Worm (Caenorhabditis elegans): ENCODE results near the gene str-208.

str-208 gene

DNA sequence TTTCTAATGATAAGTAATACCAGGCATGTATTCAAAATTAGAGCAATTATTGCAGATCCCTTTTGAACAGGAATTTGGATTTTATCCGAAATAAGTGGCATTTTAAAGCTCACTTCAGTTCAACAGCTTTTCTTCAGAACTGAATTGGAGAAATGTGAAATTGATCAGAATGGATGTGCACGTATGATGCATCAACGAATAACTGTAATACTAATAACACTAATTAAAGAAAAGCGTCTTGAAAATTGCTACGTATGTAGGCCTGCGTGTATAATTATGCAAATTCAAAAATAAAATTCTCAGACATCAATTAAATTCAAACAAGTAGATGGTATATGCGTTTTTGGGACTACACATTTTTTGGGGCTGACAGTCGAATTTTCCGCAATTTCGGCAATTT is 26.8 kb upstream of the str-208 start, which contains the start of gene str-205:
Gene str-205, minus strand, starts transcription at position 101 of the 400 bp plus-strand sequence.
- TF ChIP-seq elt-1 (tag; optimal IDR thresholded peaks at IDR 0.05; ENCODE audit: borderline replicate concordance, insufficient read depth) (no peak), ceh-39 (tag; optimal IDR thresholded peaks at IDR 0.05) (no peak), ces-1 (GFP tag; optimal IDR thresholded peaks at IDR 0.05) (no peak), lin-13 (tag; optimal IDR thresholded peaks at IDR 0.05) (no peak), nhr-12 (tag; optimal IDR thresholded peaks at IDR 0.05) (no peak), nhr-76 (tag; optimal IDR thresholded peaks at IDR 0.05) (no peak), nhr-2 (tag; optimal IDR thresholded peaks at IDR 0.05) (no peak), ham-2 (GFP tag; optimal IDR thresholded peaks at IDR 0.05) (no peak)

DNA sequence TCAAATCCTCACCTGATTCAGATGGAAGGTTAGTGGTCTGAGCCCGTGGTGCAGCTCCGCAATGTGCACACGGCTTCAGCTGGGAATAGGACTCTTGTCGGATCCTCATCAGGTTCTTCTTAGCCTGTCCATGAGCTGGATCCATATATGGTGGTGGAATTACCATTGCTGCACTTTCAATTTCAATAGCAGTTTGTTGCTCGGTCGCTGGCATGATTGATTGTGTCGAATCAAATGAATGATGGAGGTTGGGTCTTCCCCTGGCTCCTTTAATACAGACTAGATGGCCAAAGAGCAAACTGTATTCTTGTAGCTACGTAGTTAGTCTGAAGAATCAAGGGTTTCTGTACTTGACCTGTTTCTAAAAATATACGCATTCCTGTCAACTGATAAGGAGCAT is 23.8 kb upstream of the str-208 start, which contains the start of gene C02E7.10:
Gene C02E7.10, minus strand, starts transcription at position 232 of the 400 bp plus-strand sequence.
- TF ChIP-seq cnd-1 (tag; optimal IDR thresholded peaks at IDR 0.05) (no peak), zip-8 (tag; optimal IDR thresholded peaks at IDR 0.05) (no peak), nhr-2 (tag; optimal IDR thresholded peaks at IDR 0.05) (no peak), lin-13 (tag; optimal IDR thresholded peaks at IDR 0.05) (no peak), ceh-83 (GFP tag; optimal IDR thresholded peaks at IDR 0.05) (no peak), elt-3 (tag; optimal IDR thresholded peaks at IDR 0.05) (no peak), ces-1 (GFP tag; optimal IDR thresholded peaks at IDR 0.05) (no peak), lsy-2 (tag; optimal IDR thresholded peaks at IDR 0.05) (no peak), sptf-1 (tag; optimal IDR thresholded peaks at IDR 0.05) (no peak), nhr-76 (tag; optimal IDR thresholded peaks at IDR 0.05) (no peak), M03D4.4 (tag; optimal IDR thresholded peaks at IDR 0.05) (no peak), nhr-237 (tag; optimal IDR thresholded peaks at IDR 0.05) (no peak), hlh-1 (tag; optimal IDR thresholded peaks at IDR 0.05) (no peak), drap-1 (GFP tag; optimal IDR thresholded peaks at IDR 0.05) (no peak), mep-1 (tag; optimal IDR thresholded peaks at IDR 0.05) (no peak), elt-1 (tag; optimal IDR thresholded peaks at IDR 0.05; ENCODE audit: borderline replicate concordance, insufficient read depth) (no peak), ceh-39 (tag; optimal IDR thresholded peaks at IDR 0.05) (no peak), unc-62 (GFP tag; optimal IDR thresholded peaks at IDR 0.05) (no peak), ztf-11 (tag; optimal IDR thresholded peaks at IDR 0.05) (no peak)

DNA sequence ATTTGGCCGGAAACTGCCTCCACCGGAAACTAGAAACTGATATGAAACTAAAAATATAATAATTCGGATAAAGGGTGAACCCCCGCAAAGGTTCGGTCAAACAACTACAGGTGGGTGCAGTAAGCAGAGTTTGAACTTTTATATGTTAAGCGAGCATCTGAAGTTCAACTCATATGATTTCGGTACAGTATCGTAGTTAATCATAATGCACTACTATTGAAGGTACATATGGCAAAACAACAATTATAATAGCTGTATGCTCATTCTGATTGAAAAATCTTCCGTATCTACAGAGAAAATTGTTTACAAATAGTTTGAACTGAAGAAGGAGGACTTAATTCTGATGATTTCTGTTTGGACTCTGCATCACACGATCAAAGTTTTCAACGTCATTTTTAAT is 23.4 kb upstream of the str-208 start:
- TF ChIP-seq flh-1 (GFP tag; optimal IDR thresholded peaks at IDR 0.05): no peak

DNA sequence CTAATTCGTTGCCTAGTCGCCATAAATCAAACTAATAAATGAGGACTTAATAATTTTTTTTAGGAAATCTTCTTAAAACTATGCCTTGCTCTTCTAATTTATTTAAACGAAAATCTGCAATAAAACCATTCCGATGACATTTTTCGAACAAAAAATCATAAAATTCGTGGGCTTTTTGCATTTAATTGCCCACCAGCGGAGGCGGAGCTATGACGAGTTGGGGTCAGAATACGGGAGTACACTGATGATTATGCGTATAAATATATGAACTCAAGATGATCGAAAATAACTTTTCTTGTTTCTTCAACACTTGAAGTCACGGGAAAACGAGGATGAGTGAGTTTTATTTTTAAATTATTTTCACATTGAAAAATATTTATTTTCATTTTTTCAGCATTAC is 22.2 kb upstream of the str-208 start, which contains the start of gene catp-2:
Gene catp-2, plus strand, starts transcription at position 301 of the 400 bp plus-strand sequence.
- TF ChIP-seq ceh-43 (GFP tag; optimal IDR thresholded peaks at IDR 0.05) (no peak), M03D4.4 (tag; optimal IDR thresholded peaks at IDR 0.05) (no peak), unc-120 (tag; optimal IDR thresholded peaks at IDR 0.05; ENCODE audit: poor library complexity, severe bottlenecking) (no peak), hlh-1 (tag; optimal IDR thresholded peaks at IDR 0.05) (no peak), ceh-83 (GFP tag; optimal IDR thresholded peaks at IDR 0.05) (no peak), ceh-39 (tag; optimal IDR thresholded peaks at IDR 0.05) (no peak), mep-1 (tag; optimal IDR thresholded peaks at IDR 0.05) (no peak)

DNA sequence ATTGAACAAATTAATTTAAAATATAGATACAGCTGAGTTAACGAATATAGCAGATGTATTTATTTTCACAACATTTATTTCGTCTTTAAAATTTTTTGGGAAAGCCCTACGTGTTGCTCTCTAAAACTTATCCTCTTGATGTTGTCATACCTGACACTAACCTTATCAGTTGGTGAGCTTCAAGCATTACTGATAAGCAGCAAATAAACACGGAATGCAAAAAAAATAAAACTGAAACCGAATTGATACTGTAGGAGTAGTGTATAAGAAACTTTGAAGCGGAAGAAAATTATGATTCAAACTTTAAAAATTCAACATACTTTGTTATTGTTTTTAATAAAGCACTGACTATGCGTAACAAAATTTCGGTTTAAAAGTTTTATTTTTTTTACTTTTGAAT is 21.5 kb upstream of the str-208 start:
- TF ChIP-seq mab-5 (tag; optimal IDR thresholded peaks at IDR 0.05): no peak
- TF ChIP-seq ces-1 (GFP tag; optimal IDR thresholded peaks at IDR 0.05): no peak
- TF ChIP-seq nhr-2 (tag; optimal IDR thresholded peaks at IDR 0.05): no peak

DNA sequence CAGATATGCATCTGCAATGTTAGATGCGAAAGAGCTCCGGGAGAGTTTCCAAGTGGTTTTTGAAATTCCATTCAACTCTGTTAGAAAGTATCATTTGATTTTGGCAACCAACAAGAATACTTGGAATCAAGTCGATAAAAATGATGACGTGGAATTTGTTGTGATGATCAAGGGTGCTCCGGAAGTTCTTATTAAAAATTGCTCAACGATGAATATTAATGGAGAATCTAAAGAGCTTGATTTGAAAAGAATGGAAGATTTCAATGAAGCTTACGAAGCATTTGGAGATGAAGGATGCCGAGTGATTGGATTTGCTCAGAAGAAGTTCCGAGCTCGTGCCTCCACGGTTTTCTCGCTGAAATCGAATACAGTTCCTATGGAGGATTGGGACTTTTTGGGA is 19.3 kb upstream of the str-208 start:
- TF ChIP-seq hlh-1 (tag; optimal IDR thresholded peaks at IDR 0.05) (no peak), mep-1 (tag; optimal IDR thresholded peaks at IDR 0.05) (no peak), unc-39 (tag; optimal IDR thresholded peaks at IDR 0.05) (no peak), sptf-1 (tag; optimal IDR thresholded peaks at IDR 0.05) (no peak), elt-3 (tag; optimal IDR thresholded peaks at IDR 0.05) (no peak), M03D4.4 (tag; optimal IDR thresholded peaks at IDR 0.05) (no peak), nhr-76 (tag; optimal IDR thresholded peaks at IDR 0.05) (no peak), nhr-28 (tag; optimal IDR thresholded peaks at IDR 0.05) (no peak), unc-62 (GFP tag; optimal IDR thresholded peaks at IDR 0.05) (no peak), ces-1 (GFP tag; optimal IDR thresholded peaks at IDR 0.05) (no peak), blmp-1 (tag; optimal IDR thresholded peaks at IDR 0.05) (no peak), nhr-237 (tag; optimal IDR thresholded peaks at IDR 0.05) (no peak)

DNA sequence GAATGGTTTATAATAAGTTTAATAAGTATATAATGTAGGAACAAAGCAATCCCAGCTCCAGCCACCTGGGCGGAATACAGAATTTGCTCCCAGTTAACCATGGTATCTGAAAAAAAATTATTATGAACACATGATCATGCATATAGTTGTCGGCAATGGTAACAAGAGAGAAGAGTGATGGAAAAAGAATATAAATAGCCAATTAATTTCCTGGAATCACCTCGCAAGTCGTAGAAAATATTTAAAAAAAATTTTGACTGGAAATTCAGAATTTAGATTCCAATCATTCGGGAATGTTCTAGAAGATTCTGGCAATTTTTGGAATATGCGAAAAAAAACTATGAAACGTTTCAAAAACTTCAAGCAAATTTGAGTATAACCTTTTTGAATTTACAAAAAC is 12.4 kb upstream of the str-208 start, which contains the start of gene str-211:
Gene str-211, minus strand, starts transcription at position 101 of the 400 bp plus-strand sequence.
- no peak for TF ChIP-seq ham-2 (GFP tag; optimal IDR thresholded peaks at IDR 0.05)
- no peak for TF ChIP-seq zip-8 (tag; optimal IDR thresholded peaks at IDR 0.05)
- no peak for TF ChIP-seq sem-2 (GFP tag; optimal IDR thresholded peaks at IDR 0.05)
- TF ChIP-seq lin-32 (GFP tag; optimal IDR thresholded peaks at IDR 0.05): no peak
- no peak for TF ChIP-seq flh-1 (GFP tag; optimal IDR thresholded peaks at IDR 0.05)
- no peak for TF ChIP-seq nhr-28 (tag; optimal IDR thresholded peaks at IDR 0.05)
- TF ChIP-seq ceh-43 (GFP tag; optimal IDR thresholded peaks at IDR 0.05): no peak
- TF ChIP-seq M03D4.4 (tag; optimal IDR thresholded peaks at IDR 0.05): no peak
- no peak for TF ChIP-seq cnd-1 (tag; optimal IDR thresholded peaks at IDR 0.05)
- TF ChIP-seq unc-120 (tag; optimal IDR thresholded peaks at IDR 0.05; ENCODE audit: poor library complexity, severe bottlenecking): no peak
